Worm (Caenorhabditis elegans) whole organism, L1 larva: ENCODE data around the gene C14A4.6.

Experiments used
- C04F5.9 ChIP-seq: sonication (generic microtip); optimal IDR thresholded peaks from 2 replicates; lab custom pipeline; 2016; ENCODE audit warnings: missing genetic modification characterization, missing compliant biosample characterization
- aly-2 ChIP-seq: fragments of 150-350 bp; optimal IDR thresholded peaks from 2 replicates; lab custom pipeline; 2014; ENCODE audit warnings: missing biosample characterization, missing genetic modification characterization
- ama-1 ChIP-seq: fragments of 150-350 bp; optimal IDR thresholded peaks from 2 replicates; lab custom pipeline; 2014
- blmp-1 ChIP-seq: fragments of 150-350 bp; optimal IDR thresholded peaks from 2 replicates; lab custom pipeline; 2014; ENCODE audit warnings: missing biosample characterization, missing genetic modification characterization
- ceh-88 ChIP-seq: fragments of 200-800 bp; sonication (Bioruptor generic); IDR thresholded peaks from 2 replicates; pipeline ENCODE4 v1.3.6; 2022; ENCODE audit warnings: missing genetic modification characterization, missing compliant biosample characterization
- dpl-1 ChIP-seq, 3 experiments: fragments of 150-350 bp in 2 of 3; sonication (generic microtip) in 1 of 3; optimal IDR thresholded peaks; 2 replicates each; lab custom pipeline; 2014 to 2017; ENCODE audit warnings: missing biosample characterization in 3 of 3, missing genetic modification characterization in 3 of 3, missing genetic modification reagents in 3 of 3
- dsc-1 ChIP-seq: sonication (generic microtip); optimal IDR thresholded peaks from 2 replicates; lab custom pipeline; 2016; ENCODE audit warnings: mild to moderate bottlenecking, missing genetic modification characterization, missing compliant biosample characterization
- efl-1 ChIP-seq, 4 experiments: fragments of 150-350 bp; optimal IDR thresholded peaks in 3 of 4; peaks in 1 of 4; 1 replicate in 1 of 4; 2 replicates in 3 of 4; lab custom pipeline; 2014; ENCODE audit warnings: missing biosample characterization in 2 of 4, missing genetic modification characterization in 2 of 4, missing genetic modification reagents in 2 of 4
- egl-13 ChIP-seq: sonication (generic microtip); optimal IDR thresholded peaks from 2 replicates; lab custom pipeline; 2016; ENCODE audit warnings: missing genotype, missing genetic modification reagents, missing genetic modification characterization, missing compliant biosample characterization
- elt-3 ChIP-seq, 6 experiments: fragments of 150-350 bp in 1 of 6; sonication (generic microtip); optimal IDR thresholded peaks; 2 replicates each; lab custom pipeline; 2017 to 2018; ENCODE audit warnings: missing biosample characterization in 6 of 6, missing genetic modification characterization in 6 of 6, inconsistent platforms in 1 of 6
- ets-5 ChIP-seq: fragments of 200-800 bp; sonication (Bioruptor generic); IDR thresholded peaks from 2 replicates; pipeline ENCODE4 v1.3.6; 2022; ENCODE audit warnings: missing genetic modification characterization, missing compliant biosample characterization
- fkh-10 ChIP-seq: sonication (generic microtip); optimal IDR thresholded peaks from 2 replicates; lab custom pipeline; 2017; ENCODE audit warnings: missing biosample characterization, missing genetic modification reagents, missing genetic modification characterization
- fkh-8 ChIP-seq: sonication (generic microtip); optimal IDR thresholded peaks from 2 replicates; lab custom pipeline; 2016; ENCODE audit warnings: mild to moderate bottlenecking, missing genetic modification characterization, missing compliant biosample characterization
- grh-1 ChIP-seq: fragments of 200-800 bp; sonication (Bioruptor generic); IDR thresholded peaks from 2 replicates; pipeline ENCODE4 v1.3.6; 2022; ENCODE audit warnings: missing genetic modification reagents, missing genetic modification characterization, missing compliant biosample characterization
- lin-13 ChIP-seq: fragments of 150-350 bp; optimal IDR thresholded peaks from 2 replicates; lab custom pipeline; 2014; ENCODE audit warnings: missing biosample characterization, missing genetic modification reagents, missing genetic modification characterization
- lin-14 ChIP-seq: fragments of 200-800 bp; sonication (Bioruptor generic); optimal IDR thresholded peaks from 2 replicates; lab custom pipeline; 2018; ENCODE audit warnings: mild to moderate bottlenecking, missing genetic modification characterization, moderate library complexity, missing compliant biosample characterization
- lin-35 ChIP-seq, 2 experiments: fragments of 150-350 bp; optimal IDR thresholded peaks; 2 replicates each; lab custom pipeline; 2014; ENCODE audit warnings: missing biosample characterization in 2 of 2, missing genetic modification characterization in 2 of 2, missing genetic modification reagents in 2 of 2
- lsy-2 ChIP-seq, 2 experiments: fragments of 150-350 bp; optimal IDR thresholded peaks; 2 replicates each; lab custom pipeline; 2014; ENCODE audit warnings: missing biosample characterization in 2 of 2, missing genetic modification characterization in 2 of 2
- mab-9 ChIP-seq: fragments of 200-800 bp; sonication (Bioruptor generic); IDR thresholded peaks from 2 replicates; pipeline ENCODE4 v1.3.6; 2022; ENCODE audit warnings: missing genetic modification reagents, missing genetic modification characterization, missing compliant biosample characterization
- mdl-1 ChIP-seq, 2 experiments: fragments of 150-350 bp; optimal IDR thresholded peaks; 2 replicates each; lab custom pipeline; 2014 to 2017; ENCODE audit warnings: missing biosample characterization in 2 of 2, missing genetic modification characterization in 2 of 2, inconsistent platforms in 1 of 2
- mef-2 ChIP-seq: fragments of 150-350 bp; optimal IDR thresholded peaks from 2 replicates; lab custom pipeline; 2014; ENCODE audit warnings: missing biosample characterization, missing genetic modification characterization
- mep-1 ChIP-seq: fragments of 150-350 bp; optimal IDR thresholded peaks from 2 replicates; lab custom pipeline; 2014; ENCODE audit warnings: missing biosample characterization, missing genetic modification characterization
- nhr-19 ChIP-seq: fragments of 200-800 bp; sonication (Bioruptor generic); conservative IDR thresholded peaks from 2 replicates; pipeline ENCODE4 v1.3.6; 2022; ENCODE audit warnings: missing genetic modification characterization, missing compliant biosample characterization
- nhr-20 ChIP-seq: sonication (generic microtip); optimal IDR thresholded peaks from 2 replicates; lab custom pipeline; 2016; ENCODE audit warnings: mild to moderate bottlenecking, missing genetic modification characterization, missing compliant biosample characterization
- nhr-28 ChIP-seq: fragments of 150-350 bp; optimal IDR thresholded peaks from 2 replicates; lab custom pipeline; 2014; ENCODE audit warnings: missing biosample characterization, missing genetic modification characterization
- nhr-71 ChIP-seq: sonication (generic microtip); optimal IDR thresholded peaks from 2 replicates; lab custom pipeline; 2016; ENCODE audit warnings: mild to moderate bottlenecking, missing genetic modification characterization, moderate library complexity, missing compliant biosample characterization
- nhr-85 ChIP-seq: sonication (generic microtip); peaks from one replicate; lab custom pipeline; 2016; ENCODE audit warnings: missing genetic modification characterization, inconsistent platforms, missing compliant biosample characterization
- nhr-90 ChIP-seq: sonication (generic microtip); optimal IDR thresholded peaks from 2 replicates; lab custom pipeline; 2016; ENCODE audit warnings: mild to moderate bottlenecking, missing genetic modification characterization, missing compliant biosample characterization; ENCODE audit not compliant: poor library complexity
- pax-3 ChIP-seq: fragments of 200-800 bp; sonication (Bioruptor generic); optimal IDR thresholded peaks from 2 replicates; lab custom pipeline; 2018; ENCODE audit warnings: mild to moderate bottlenecking, missing genetic modification characterization, moderate library complexity, missing compliant biosample characterization
- rnt-1 ChIP-seq: sonication (generic microtip); optimal IDR thresholded peaks from 2 replicates; lab custom pipeline; 2016; ENCODE audit warnings: mild to moderate bottlenecking, missing genetic modification characterization, moderate library complexity, missing compliant biosample characterization
- skn-1 ChIP-seq: fragments of 150-350 bp; optimal IDR thresholded peaks from 2 replicates; lab custom pipeline; 2014; ENCODE audit warnings: missing biosample characterization, missing genetic modification characterization
- snu-23 ChIP-seq: sonication (generic microtip); optimal IDR thresholded peaks from 2 replicates; lab custom pipeline; 2016; ENCODE audit warnings: missing genetic modification characterization, missing compliant biosample characterization
- sox-4 ChIP-seq: sonication (generic microtip); optimal IDR thresholded peaks from 2 replicates; lab custom pipeline; 2016; ENCODE audit warnings: missing genetic modification characterization, missing compliant biosample characterization
- tbx-2 ChIP-seq: sonication (generic microtip); optimal IDR thresholded peaks from 2 replicates; lab custom pipeline; 2016; ENCODE audit warnings: missing genetic modification characterization, missing compliant biosample characterization
- tlp-1 ChIP-seq: fragments of 150-350 bp; optimal IDR thresholded peaks from 2 replicates; lab custom pipeline; 2014; ENCODE audit warnings: missing biosample characterization, missing genetic modification characterization
- unc-30 ChIP-seq: sonication (generic microtip); optimal IDR thresholded peaks from 2 replicates; lab custom pipeline; 2017; ENCODE audit warnings: missing biosample characterization, missing genetic modification characterization
- unc-86 ChIP-seq: sonication (generic microtip); optimal IDR thresholded peaks from 2 replicates; lab custom pipeline; 2016; ENCODE audit warnings: missing genetic modification characterization, missing compliant biosample characterization
- zag-1 ChIP-seq: fragments of 150-350 bp; optimal IDR thresholded peaks from 2 replicates; lab custom pipeline; 2014; ENCODE audit warnings: missing biosample characterization, missing genetic modification characterization
- ztf-11 ChIP-seq, 2 experiments: sonication (generic microtip); optimal IDR thresholded peaks; 2 replicates each; lab custom pipeline; 2016 to 2017; ENCODE audit warnings: missing genetic modification characterization in 2 of 2, missing biosample characterization in 1 of 2, missing compliant biosample characterization in 1 of 2
- ztf-4 ChIP-seq: fragments of 150-350 bp; optimal IDR thresholded peaks from 2 replicates; lab custom pipeline; 2014; ENCODE audit warnings: missing biosample characterization, missing genetic modification characterization

C14A4.6 gene

DNA sequence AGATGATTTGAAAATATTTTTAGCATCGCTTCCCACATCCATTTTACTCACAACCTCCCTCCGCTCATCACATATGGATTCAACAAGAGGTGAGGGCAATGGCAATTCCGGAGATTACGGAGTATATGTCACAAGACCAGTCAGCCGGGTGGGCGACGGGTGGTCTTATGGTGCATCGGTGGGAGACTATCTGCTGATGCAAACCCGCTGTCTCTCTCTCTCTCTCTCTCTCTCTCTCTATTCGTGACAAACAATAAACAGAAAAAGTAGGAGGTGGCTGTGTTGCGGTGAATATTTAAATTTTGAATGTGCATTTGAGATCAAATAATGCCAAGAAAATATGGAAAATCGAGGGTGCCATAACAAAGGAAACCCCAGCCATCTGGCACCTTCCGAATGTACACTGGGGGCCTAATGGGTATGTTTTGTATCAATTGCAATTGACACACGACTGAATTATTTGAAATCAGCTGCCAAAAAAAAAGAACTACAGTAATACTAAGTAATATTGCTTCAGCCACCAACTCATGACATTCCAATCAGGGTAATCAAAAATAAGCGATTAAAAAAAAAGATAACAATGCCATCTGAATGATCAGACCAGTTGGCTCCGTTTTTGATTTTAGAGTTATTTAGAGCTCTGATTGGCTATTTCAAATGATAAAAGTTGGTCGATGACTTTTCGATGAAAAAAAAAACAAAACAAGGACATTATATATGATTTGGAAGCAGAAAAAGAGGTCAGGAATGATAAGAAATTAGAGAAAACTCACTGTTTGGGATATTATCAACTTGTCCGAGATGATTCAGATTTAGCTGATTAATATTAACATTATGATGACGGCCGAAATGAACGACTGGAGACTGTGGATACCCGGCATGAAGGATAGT lies 46.5 kb downstream of the C14A4.6 start:
- TF ChIP-seq unc-86 (tag; lab: Kevin White, UChicago) (peak; percentile 60), zag-1 (tag; lab: Kevin White, UChicago) (no peak), ama-1 (peak; percentile 88), mef-2 (tag; lab: Kevin White, UChicago) (peak; percentile 18), ztf-4 (tag; lab: Kevin White, UChicago) (peak; percentile 31), ets-5 (GFP tag; lab: Robert Waterston, UW) (no peak), unc-30 (no peak), pax-3 (peak; percentile 22), sox-4 (tag; lab: Kevin White, UChicago) (peak; percentile 21), nhr-90 (tag; lab: Kevin White, UChicago) (peak; percentile 27), fkh-8 (peak; percentile 51), mep-1 (tag; lab: Kevin White, UChicago) (peak; percentile 82), lin-13 (peak; percentile 35), dpl-1 (GFP tag; optimal IDR thresholded peaks at IDR 0.05; lab: Kevin White, UChicago) (peak in 1 of 3 experiments; percentile 15), ztf-11 (tag; optimal IDR thresholded peaks at IDR 0.05; lab: Kevin White, UChicago) (peak in 1 of 2 experiments; percentile 35), nhr-20 (tag; lab: Kevin White, UChicago) (peak; percentile 30), lin-35 (GFP tag; optimal IDR thresholded peaks at IDR 0.05; lab: Kevin White, UChicago) (peak; percentile 33 to 51), skn-1 (peak; percentile 14), nhr-71 (peak; percentile 60), blmp-1 (tag; lab: Kevin White, UChicago) (peak; percentile 26), nhr-28 (no peak), mdl-1 (tag; optimal IDR thresholded peaks at IDR 0.05; lab: Kevin White, UChicago) (peak in 1 of 2 experiments; percentile 28), elt-3 (tag; optimal IDR thresholded peaks at IDR 0.05; lab: Kevin White, UChicago) (peak in 1 of 6 experiments; percentile 18), tbx-2 (no peak), nhr-19 (0 out of 2 replicates have a peak, but pooled peaks have one; percentile 1), rnt-1 (tag; lab: Kevin White, UChicago) (peak; percentile 33), efl-1 (optimal IDR thresholded peaks at IDR 0.05; lab: Kevin White, UChicago) (no peak), efl-1 (GFP tag; optimal IDR thresholded peaks at IDR 0.05 in 1 of 2; lab: Kevin White, UChicago) (peak in 1 of 2 experiments; percentile 94), mab-9 (peak; percentile 67; the same call in 1 of the 2 replicates), aly-2 (peak; percentile 28), ceh-88 (GFP tag; lab: Robert Waterston, UW) (peak; percentile 62; the same call in 1 of the 2 replicates), lin-14 (GFP tag; lab: Kevin White, UChicago) (peak; percentile 63), lsy-2 (tag; optimal IDR thresholded peaks at IDR 0.05; lab: Kevin White, UChicago) (peak; percentile 2 to 17), tlp-1 (tag; lab: Kevin White, UChicago) (no peak), dsc-1 (tag; lab: Kevin White, UChicago) (no peak), fkh-10 (GFP tag; lab: Kevin White, UChicago) (no peak), snu-23 (GFP tag; lab: Kevin White, UChicago) (peak; percentile 24)

- TF ChIP-seq C04F5.9 (tag; lab: Kevin White, UChicago) (no peak), grh-1 (peak; percentile 33; the same call in 1 of the 2 replicates), nhr-85 (tag; lab: Kevin White, UChicago) (peak; percentile 67), ets-5 (GFP tag; lab: Robert Waterston, UW) (0 out of 2 replicates have a peak, but pooled peaks have one; percentile 44), mab-9 (no peak), lin-35 (GFP tag; optimal IDR thresholded peaks at IDR 0.05; lab: Kevin White, UChicago) (peak in 1 of 2 experiments; percentile 3), unc-30 (no peak), elt-3 (tag; optimal IDR thresholded peaks at IDR 0.05; lab: Kevin White, UChicago) (no peak), egl-13 (tag; lab: Kevin White, UChicago) (no peak)
Measured at ce11 chrII:10547311-10547710, 47.3 kb downstream of the C14A4.6 start.
